Fruit fly (Drosophila melanogaster): ENCODE data around the gene hh.

DNA sequence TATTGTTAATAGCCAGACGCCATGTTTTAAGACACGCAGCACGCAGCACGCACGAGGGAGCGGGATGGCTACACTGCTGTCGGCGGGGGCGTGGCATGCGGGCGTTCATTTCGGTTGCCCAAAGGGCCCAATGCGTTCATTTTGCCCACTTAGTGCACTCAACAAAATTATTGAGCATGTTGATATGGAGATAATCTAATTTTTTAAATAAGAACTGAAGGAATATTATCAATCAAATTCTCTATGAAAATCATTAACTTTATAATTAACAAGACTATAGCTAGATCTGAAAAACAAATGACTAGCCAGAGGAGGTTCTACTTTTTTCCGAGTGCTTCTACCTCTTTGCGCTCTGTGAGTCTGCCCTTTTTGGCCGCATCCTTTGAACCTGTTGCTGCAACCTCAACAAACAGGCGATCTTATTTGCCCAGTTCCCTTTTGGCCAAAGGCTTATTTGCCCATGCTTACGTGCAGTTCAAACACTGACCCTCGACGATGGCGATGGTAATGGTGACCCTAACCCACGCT is 8.3 kb downstream of the hh start:
- TF ChIP-seq CG7045 (GFP tag; optimal IDR thresholded peaks at IDR 0.05) (no peak), CG1620 (GFP tag; optimal IDR thresholded peaks at IDR 0.05) (no peak), pad (GFP tag; optimal IDR thresholded peaks at IDR 0.05) (no peak), Clk (GFP tag; optimal IDR thresholded peaks at IDR 0.05) (no peak), Hr96 (GFP tag; optimal IDR thresholded peaks at IDR 0.05) (no peak), Crg-1 (GFP tag; optimal IDR thresholded peaks at IDR 0.05) (no peak), cnc (optimal IDR thresholded peaks at IDR 0.05) (no peak), CG14711 (tag; optimal IDR thresholded peaks at IDR 0.05) (no peak), CG11617 (GFP tag; optimal IDR thresholded peaks at IDR 0.05) (no peak), kay (GFP tag; ENCODE audit: borderline replicate concordance) (no peak), CG12768 (GFP tag; optimal IDR thresholded peaks at IDR 0.05) (no peak), bab1 (GFP tag; optimal IDR thresholded peaks at IDR 0.05) (no peak)

Measured in whole organism, adult.